Fruit fly (Drosophila melanogaster) whole organism, embryonic: ENCODE measurements around the gene Srg2.

Source experiments
- CG2129 ChIP-seq: fragments of 200-800 bp; sonication (Bioruptor generic); IDR thresholded peaks from 2 replicates; pipeline ENCODE4 v1.3.6; 2022; ENCODE audit warnings: missing biosample characterization, missing genetic modification characterization; ENCODE audit not compliant: partially characterized antibody
- ase ChIP-seq: fragments of 200-800 bp; sonication (Bioruptor generic); IDR thresholded peaks from 3 replicates; pipeline ENCODE4 v1.3.6; 2022; ENCODE audit warnings: missing biosample characterization, missing genetic modification characterization
- eve ChIP-seq, 2 experiments: fragments of >200 bp; optimal IDR thresholded peaks; 2 replicates each; lab custom pipeline; 2017; ENCODE audit warnings: missing biosample characterization in 2 of 2, missing genetic modification characterization in 2 of 2
- her ChIP-seq: fragments of 200-800 bp; sonication (Bioruptor generic); optimal IDR thresholded peaks from 2 replicates; lab custom pipeline; 2016; ENCODE audit warnings: missing biosample characterization, missing genetic modification characterization
- otp ChIP-seq: fragments of 200-800 bp; sonication (Bioruptor generic); IDR thresholded peaks from 3 replicates; pipeline ENCODE4, ENCODE4 v1.3.6; 2022; ENCODE audit warnings: missing biosample characterization, missing genetic modification characterization
- pnt ChIP-seq: fragments of 200-800 bp; sonication (Bioruptor generic); optimal IDR thresholded peaks from 3 replicates; lab custom pipeline; 2016; ENCODE audit warnings: missing biosample characterization, missing genetic modification characterization
- shn ChIP-seq: fragments of 200-800 bp; sonication (Bioruptor generic); optimal IDR thresholded peaks from 3 replicates; lab custom pipeline; 2016; ENCODE audit warnings: missing biosample characterization, missing genetic modification characterization

- no peak for TF ChIP-seq eve (GFP tag; optimal IDR thresholded peaks at IDR 0.05; lab: Kevin White, UChicago)
- no peak for TF ChIP-seq otp (GFP tag; lab: Robert Waterston, UW)
- TF ChIP-seq pnt (GFP tag; lab: Kevin White, UChicago), result no peak
- TF ChIP-seq ase (GFP tag; lab: Robert Waterston, UW), result no peak
- no peak for TF ChIP-seq CG2129
- TF ChIP-seq her (GFP tag; lab: Kevin White, UChicago), result no peak
- TF ChIP-seq shn (GFP tag; lab: Kevin White, UChicago), result no peak
These were observed 2.9 kb upstream of the Srg2 start, which contains the start of gene CG42826 for dm6 chr3L:10100781-10101180.
